Fruit fly (Drosophila melanogaster): Measurements from ENCODE around the gene CG45676.

dm6 chr3R:11407733-11408134 lies 11.0 kb upstream of the CG45676 start, which contains the start of gene mRpL40:
- TF ChIP-seq Myc (optimal IDR thresholded peaks at IDR 0.05): no peak
- TF ChIP-seq ttk (optimal IDR thresholded peaks at IDR 0.05): no peak
- no peak for TF ChIP-seq psq (optimal IDR thresholded peaks at IDR 0.05)
- TF ChIP-seq Sin3A (optimal IDR thresholded peaks at IDR 0.05): no peak
- TF ChIP-seq insv (optimal IDR thresholded peaks at IDR 0.05): no peak
- TF ChIP-seq h (optimal IDR thresholded peaks at IDR 0.05): no peak

All from Kc167 (cell line).